Worm (Caenorhabditis elegans) whole organism, young adult: ENCODE results near the gene str-20.

Experiments
- B0019.2 ChIP-seq: fragments of 200-800 bp; sonication (Bioruptor generic); conservative IDR thresholded peaks from 2 replicates; pipeline ENCODE4 v1.3.6; 2022; ENCODE audit warnings: missing genetic modification reagents, missing genetic modification characterization, missing compliant biosample characterization
- B0336.3 ChIP-seq: fragments of 200-800 bp; sonication (Bioruptor generic); IDR thresholded peaks from 2 replicates; pipeline ENCODE4 v1.3.6; 2022; ENCODE audit warnings: missing genetic modification characterization, missing compliant biosample characterization
- C06A6.2 ChIP-seq: fragments of 200-800 bp; sonication (Bioruptor generic); conservative IDR thresholded peaks from 2 replicates; pipeline ENCODE4 v1.3.6; 2022; ENCODE audit warnings: missing genetic modification characterization, missing compliant biosample characterization
- F33H1.4 ChIP-seq: fragments of 200-800 bp; sonication (Bioruptor generic); IDR thresholded peaks from 2 replicates; pipeline ENCODE4 v1.3.6; 2022; ENCODE audit warnings: missing genetic modification reagents, missing genetic modification characterization, missing compliant biosample characterization
- F52B5.7 ChIP-seq: sonication (generic microtip); optimal IDR thresholded peaks from 2 replicates; lab custom pipeline; 2016; ENCODE audit warnings: mild to moderate bottlenecking, missing genetic modification characterization, missing compliant biosample characterization
- K11D2.4 ChIP-seq: fragments of 200-800 bp; sonication (Bioruptor generic); IDR thresholded peaks from 2 replicates; pipeline ENCODE4 v1.3.6; 2022; ENCODE audit warnings: missing genetic modification reagents, missing genetic modification characterization, missing compliant biosample characterization
- K12H6.12 ChIP-seq: fragments of 200-800 bp; sonication (Bioruptor generic); optimal IDR thresholded peaks from 2 replicates; lab custom pipeline; 2018; ENCODE audit warnings: mild to moderate bottlenecking, missing genetic modification characterization, missing compliant biosample characterization
- T07F8.4 ChIP-seq: sonication (generic microtip); optimal IDR thresholded peaks from 2 replicates; lab custom pipeline; 2016; ENCODE audit warnings: mild to moderate bottlenecking, missing genetic modification characterization, moderate library complexity, missing compliant biosample characterization
- Y53G8AR.9 ChIP-seq: fragments of 200-800 bp; sonication (Bioruptor generic); conservative IDR thresholded peaks from 2 replicates; pipeline ENCODE4 v1.3.6; 2022; ENCODE audit warnings: missing genetic modification reagents, missing genetic modification characterization, missing compliant biosample characterization
- Y56A3A.18 ChIP-seq: fragments of 200-800 bp; sonication (Bioruptor generic); IDR thresholded peaks from 2 replicates; pipeline ENCODE4 v1.3.6; 2022; ENCODE audit warnings: missing genetic modification reagents, missing genetic modification characterization, missing compliant biosample characterization
- ZK185.1 ChIP-seq: sonication (generic microtip); optimal IDR thresholded peaks from 2 replicates; lab custom pipeline; 2016; ENCODE audit warnings: mild to moderate bottlenecking, missing genetic modification characterization, missing compliant biosample characterization; ENCODE audit not compliant: poor library complexity, severe bottlenecking
- ama-1 ChIP-seq, 3 experiments: fragments of 150-350 bp in 1 of 3; sonication (generic microtip) in 2 of 3; optimal IDR thresholded peaks; 2 replicates each; lab custom pipeline; 2014 to 2018; ENCODE audit warnings: missing biosample characterization in 2 of 3, missing genetic modification characterization in 2 of 3, missing genetic modification reagents in 2 of 3
- aptf-3 ChIP-seq: fragments of 200-800 bp; sonication (Bioruptor generic); IDR thresholded peaks from 2 replicates; pipeline ENCODE4 v1.3.6; 2022; ENCODE audit warnings: missing genetic modification characterization, missing compliant biosample characterization
- bed-2 ChIP-seq: fragments of 200-800 bp; sonication (Bioruptor generic); IDR thresholded peaks from 2 replicates; pipeline ENCODE4 v1.3.6; 2022; ENCODE audit warnings: missing genetic modification reagents, missing genetic modification characterization, missing compliant biosample characterization
- cebp-1 ChIP-seq, 2 experiments: fragments of 200-800 bp in 1 of 2; sonication (Bioruptor generic) in 1 of 2; sonication (generic microtip) in 1 of 2; IDR thresholded peaks in 1 of 2; optimal IDR thresholded peaks in 1 of 2; 2 replicates each; pipeline versions ENCODE4 v1.3.6 to Lab custom; 2017 to 2022; ENCODE audit warnings: missing compliant biosample characterization in 2 of 2, missing genetic modification characterization in 2 of 2, mild to moderate bottlenecking in 1 of 2, missing genetic modification reagents in 1 of 2, moderate library complexity in 1 of 2
- ceh-79 ChIP-seq: sonication (generic microtip); optimal IDR thresholded peaks from 2 replicates; lab custom pipeline; 2017; ENCODE audit warnings: mild to moderate bottlenecking, missing genetic modification characterization, missing compliant biosample characterization
- die-1 ChIP-seq: sonication (generic microtip); optimal IDR thresholded peaks from 2 replicates; lab custom pipeline; 2016; ENCODE audit warnings: missing genotype, mild to moderate bottlenecking, missing genetic modification characterization, missing compliant biosample characterization
- dox-1 ChIP-seq: fragments of 200-800 bp; sonication (Bioruptor generic); IDR thresholded peaks from 2 replicates; pipeline ENCODE4 v1.3.6; 2022; ENCODE audit warnings: missing genetic modification reagents, missing genetic modification characterization, missing compliant biosample characterization
- dpl-1 ChIP-seq: fragments of 150-350 bp; optimal IDR thresholded peaks from 2 replicates; lab custom pipeline; 2014; ENCODE audit warnings: missing biosample characterization, missing genetic modification reagents, missing genetic modification characterization
- egl-18 ChIP-seq: fragments of 200-800 bp; sonication (Bioruptor generic); IDR thresholded peaks from 2 replicates; pipeline ENCODE4 v1.3.6; 2022; ENCODE audit warnings: missing genetic modification reagents, missing genetic modification characterization, missing compliant biosample characterization
- ekl-4 ChIP-seq: fragments of 200-800 bp; sonication (Bioruptor generic); IDR thresholded peaks from 2 replicates; pipeline ENCODE4 v1.3.6; 2022; ENCODE audit warnings: missing genetic modification reagents, missing genetic modification characterization, missing compliant biosample characterization
- let-607 ChIP-seq, 2 experiments: fragments of 200-800 bp in 1 of 2; sonication (Bioruptor generic) in 1 of 2; sonication (generic microtip) in 1 of 2; optimal IDR thresholded peaks; 2 replicates each; lab custom pipeline; 2016 to 2018; ENCODE audit warnings: mild to moderate bottlenecking in 2 of 2, missing compliant biosample characterization in 2 of 2, missing genetic modification characterization in 2 of 2, moderate library complexity in 2 of 2, missing genotype in 1 of 2
- lin-35 ChIP-seq, 3 experiments: fragments of 150-350 bp in 2 of 3; sonication (generic microtip) in 1 of 3; optimal IDR thresholded peaks; 2 replicates each; lab custom pipeline; 2014 to 2018; ENCODE audit warnings: missing biosample characterization in 3 of 3, missing genetic modification characterization in 3 of 3, missing genetic modification reagents in 3 of 3
- lin-40 ChIP-seq: sonication (generic microtip); optimal IDR thresholded peaks from 2 replicates; lab custom pipeline; 2016; ENCODE audit warnings: missing genetic modification characterization, mild to moderate bottlenecking, missing compliant biosample characterization, missing genotype, missing genetic modification reagents
- madf-3 ChIP-seq: fragments of 200-800 bp; sonication (Bioruptor generic); IDR thresholded peaks from 2 replicates; pipeline ENCODE4 v1.3.6; 2022; ENCODE audit warnings: missing genetic modification reagents, missing genetic modification characterization, missing compliant biosample characterization
- madf-8 ChIP-seq: fragments of 200-800 bp; sonication (Bioruptor generic); conservative IDR thresholded peaks from 2 replicates; pipeline ENCODE4 v1.3.6; 2022; ENCODE audit warnings: missing genetic modification reagents, missing genetic modification characterization, missing compliant biosample characterization
- mcd-1 ChIP-seq: fragments of 200-800 bp; sonication (Bioruptor generic); IDR thresholded peaks from 2 replicates; pipeline ENCODE4 v1.3.6; 2022; ENCODE audit warnings: missing genetic modification reagents, missing genetic modification characterization, missing compliant biosample characterization
- nfya-1 ChIP-seq: sonication (generic microtip); optimal IDR thresholded peaks from 2 replicates; lab custom pipeline; 2017; ENCODE audit warnings: antibody characterized with exemption, missing compliant biosample characterization, missing genetic modification characterization, borderline replicate concordance; ENCODE audit not compliant: insufficient read depth
- nfyb-1 ChIP-seq: fragments of 200-800 bp; sonication (Bioruptor generic); IDR thresholded peaks from 2 replicates; pipeline ENCODE4 v1.3.6; 2022; ENCODE audit warnings: missing genetic modification reagents, missing genetic modification characterization, missing compliant biosample characterization
- nhr-120 ChIP-seq: fragments of 200-800 bp; sonication (Bioruptor generic); IDR thresholded peaks from 2 replicates; pipeline ENCODE4 v1.3.6; 2022; ENCODE audit warnings: missing genetic modification characterization, missing compliant biosample characterization
- nhr-90 ChIP-seq: sonication (generic microtip); optimal IDR thresholded peaks from 2 replicates; lab custom pipeline; 2016; ENCODE audit warnings: missing genotype, mild to moderate bottlenecking, missing genetic modification characterization, missing compliant biosample characterization
- pbrm-1 ChIP-seq: fragments of 200-800 bp; sonication (Bioruptor generic); IDR thresholded peaks from 2 replicates; pipeline ENCODE4 v1.3.6; 2022; ENCODE audit warnings: missing genetic modification reagents, missing genetic modification characterization, missing compliant biosample characterization
- sdz-38 ChIP-seq: sonication (generic microtip); optimal IDR thresholded peaks from 2 replicates; lab custom pipeline; 2016; ENCODE audit warnings: missing genotype, missing genetic modification characterization, missing compliant biosample characterization
- snpc-1.1 ChIP-seq: sonication (generic microtip); optimal IDR thresholded peaks from 2 replicates; lab custom pipeline; 2017; ENCODE audit warnings: missing genetic modification characterization, mild to moderate bottlenecking, missing compliant biosample characterization, antibody characterized with exemption, moderate library complexity, missing genotype, missing genetic modification reagents; ENCODE audit not compliant: insufficient read depth
- snpc-3.4 ChIP-seq: sonication (generic microtip); optimal IDR thresholded peaks from 2 replicates; lab custom pipeline; 2017; ENCODE audit warnings: missing genetic modification characterization, mild to moderate bottlenecking, missing compliant biosample characterization, antibody characterized with exemption, moderate library complexity, missing genotype, missing genetic modification reagents
- tbx-9 ChIP-seq: sonication (generic microtip); optimal IDR thresholded peaks from 2 replicates; lab custom pipeline; 2016; ENCODE audit warnings: borderline replicate concordance, missing genetic modification characterization, inconsistent platforms, missing compliant biosample characterization
- unc-62 ChIP-seq: fragments of 150-350 bp; optimal IDR thresholded peaks from 2 replicates; lab custom pipeline; 2014; ENCODE audit warnings: missing biosample characterization, missing genetic modification reagents, missing genetic modification characterization
- zfh-2 ChIP-seq: fragments of 200-800 bp; sonication (Bioruptor generic); conservative IDR thresholded peaks from 2 replicates; pipeline ENCODE4 v1.3.6; 2022; ENCODE audit warnings: missing genetic modification reagents, missing genetic modification characterization, missing compliant biosample characterization
- ztf-28 ChIP-seq: fragments of 200-800 bp; sonication (Bioruptor generic); IDR thresholded peaks from 2 replicates; pipeline ENCODE4 v1.3.6; 2022; ENCODE audit warnings: missing genetic modification reagents, missing genetic modification characterization, missing compliant biosample characterization
- ztf-3 ChIP-seq: fragments of 200-800 bp; sonication (Bioruptor generic); optimal IDR thresholded peaks from 2 replicates; lab custom pipeline; 2018; ENCODE audit warnings: mild to moderate bottlenecking, missing genetic modification characterization, missing compliant biosample characterization

str-20 gene

ce11 chrV:725807-726572 lies 30.3 kb upstream of the str-20 start:
- TF ChIP-seq ceh-79 (tag; lab: Kevin White, UChicago) (no peak), nhr-90 (tag; lab: Kevin White, UChicago) (peak; percentile 5), Y53G8AR.9 (GFP tag; lab: Robert Waterston, UW) (peak; percentile 64), snpc-1.1 (tag; lab: Kevin White, UChicago) (no peak), K11D2.4 (GFP tag; lab: Robert Waterston, UW) (no peak), nhr-120 (GFP tag; lab: Robert Waterston, UW) (peak; percentile 70; the same call in 1 of the 2 replicates), lin-35 (GFP tag; optimal IDR thresholded peaks at IDR 0.05; lab: Kevin White, UChicago) (peak in 1 of 3 experiments; percentile 31), Y56A3A.18 (GFP tag; lab: Robert Waterston, UW) (0 out of 2 replicates have a peak, but pooled peaks have one; percentile 8), F52B5.7 (tag; lab: Kevin White, UChicago) (no peak), madf-3 (GFP tag; lab: Robert Waterston, UW) (no peak; the same call in 1 of the 2 replicates), ztf-3 (GFP tag; lab: Kevin White, UChicago) (peak; percentile 15), die-1 (peak; percentile 31), bed-2 (GFP tag; lab: Robert Waterston, UW) (0 out of 2 replicates have a peak, but pooled peaks have one; percentile 6), zfh-2 (GFP tag; lab: Robert Waterston, UW) (0 out of 2 replicates have a peak, but pooled peaks have one; percentile 27), ZK185.1 (peak; percentile 77), egl-18 (GFP tag; lab: Robert Waterston, UW) (no peak; the same call in 1 of the 2 replicates), ama-1 (optimal IDR thresholded peaks at IDR 0.05; lab: Kevin White, UChicago) (peak; percentile 86), ama-1 (GFP tag; optimal IDR thresholded peaks at IDR 0.05; lab: Kevin White, UChicago) (no peak)

- TF ChIP-seq dox-1 (GFP tag; lab: Robert Waterston, UW) (no peak), lin-40 (tag; lab: Kevin White, UChicago) (no peak), T07F8.4 (tag; lab: Kevin White, UChicago) (no peak), dpl-1 (GFP tag; lab: Kevin White, UChicago) (no peak), B0019.2 (GFP tag; lab: Robert Waterston, UW) (no peak), ekl-4 (GFP tag; lab: Robert Waterston, UW) (no peak), ama-1 (optimal IDR thresholded peaks at IDR 0.05; lab: Kevin White, UChicago) (peak; percentile 38), ama-1 (GFP tag; optimal IDR thresholded peaks at IDR 0.05; lab: Kevin White, UChicago) (no peak), aptf-3 (GFP tag; lab: Robert Waterston, UW) (no peak), F33H1.4 (GFP tag; lab: Robert Waterston, UW) (no peak), Y56A3A.18 (GFP tag; lab: Robert Waterston, UW) (peak; percentile 41; the same call in 1 of the 2 replicates), let-607 (tag; optimal IDR thresholded peaks at IDR 0.05; lab: Kevin White, UChicago) (peak; percentile 0 to 33), C06A6.2 (GFP tag; lab: Robert Waterston, UW) (no peak), nfya-1 (tag; lab: Kevin White, UChicago) (no peak), unc-62 (GFP tag; lab: Kevin White, UChicago) (no peak), K12H6.12 (tag; lab: Kevin White, UChicago) (peak; percentile 1), mcd-1 (GFP tag; lab: Robert Waterston, UW) (no peak), nfyb-1 (GFP tag; lab: Robert Waterston, UW) (peak; percentile 10; the same call in 1 of the 2 replicates), ztf-28 (GFP tag; lab: Robert Waterston, UW) (0 out of 2 replicates have a peak, but pooled peaks have one; percentile 10), Y53G8AR.9 (GFP tag; lab: Robert Waterston, UW) (peak; percentile 35; the same call in 1 of the 2 replicates), B0336.3 (GFP tag; lab: Robert Waterston, UW) (peak; percentile 7; the same call in 1 of the 2 replicates), tbx-9 (no peak), sdz-38 (no peak), pbrm-1 (GFP tag; lab: Robert Waterston, UW) (no peak), K11D2.4 (GFP tag; lab: Robert Waterston, UW) (peak; percentile 32; the same call in 1 of the 2 replicates), snpc-3.4 (tag; lab: Kevin White, UChicago) (no peak), madf-8 (no peak), cebp-1 (GFP tag; IDR thresholded peaks at IDR 0.05; lab: Robert Waterston, UW) (no peak; the same call in 1 of the 2 replicates), cebp-1 (tag; optimal IDR thresholded peaks at IDR 0.05; lab: Kevin White, UChicago) (no peak)
Observed at ce11 chrV:726573-727483, 29.4 kb upstream of the str-20 start.
